Fruit fly (Drosophila melanogaster) S2 (cell line): Measurements from ENCODE around the gene CG11920.

Experiments
- CG8478 ChIP-seq: fragments of >200 bp; optimal IDR thresholded peaks from 2 replicates; lab custom pipeline; 2018
- CTCF ChIP-seq, 2 experiments: fragments of >200 bp; optimal IDR thresholded peaks; 2 replicates each; lab custom pipeline; 2018

DNA sequence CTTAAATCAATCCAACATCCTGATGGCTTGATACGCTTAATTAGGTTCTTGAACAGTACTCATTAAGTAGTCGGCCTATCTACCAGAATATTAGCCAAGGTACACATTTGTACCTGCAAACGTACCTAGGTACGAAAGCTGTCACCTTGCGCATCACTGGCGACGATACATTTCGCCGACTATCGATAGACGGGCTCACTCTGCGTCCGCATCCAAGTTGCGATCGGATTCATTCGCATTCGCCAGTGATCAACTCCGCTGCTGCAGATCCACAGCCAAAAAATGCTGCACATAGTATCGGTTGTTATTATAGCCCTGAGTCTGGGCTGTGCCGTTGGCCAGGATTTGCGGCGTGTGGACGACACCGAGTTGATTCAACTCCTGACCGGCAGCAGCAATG, 27.2 kb upstream of the CG11920 start, which contains the start of gene CG11790:
- no peak for TF ChIP-seq CTCF (optimal IDR thresholded peaks at IDR 0.05; lab: Kevin White, UChicago)
- TF ChIP-seq CG8478 (lab: Kevin White, UChicago) = no peak
